Worm (Caenorhabditis elegans) whole organism, early embryonic: ENCODE data around the gene cyp-33B1.

Source experiments
- B0310.2 ChIP-seq: sonication (generic microtip); optimal IDR thresholded peaks from 2 replicates; lab custom pipeline; 2016; ENCODE audit warnings: mild to moderate bottlenecking, missing genetic modification characterization, missing compliant biosample characterization
- F13C5.2 ChIP-seq: sonication (generic microtip); optimal IDR thresholded peaks from 2 replicates; lab custom pipeline; 2017; ENCODE audit warnings: mild to moderate bottlenecking, missing genetic modification characterization, inconsistent platforms, missing compliant biosample characterization
- aly-1 ChIP-seq: sonication (generic microtip); optimal IDR thresholded peaks from 2 replicates; lab custom pipeline; 2016; ENCODE audit warnings: missing genetic modification characterization, missing compliant biosample characterization
- ama-1 ChIP-seq: fragments of 150-350 bp; optimal IDR thresholded peaks from 2 replicates; lab custom pipeline; 2014
- ceh-13 ChIP-seq: fragments of 200-800 bp; sonication (Bioruptor generic); optimal IDR thresholded peaks from 2 replicates; lab custom pipeline; 2018; ENCODE audit warnings: mild to moderate bottlenecking, missing genetic modification characterization, missing compliant biosample characterization
- ceh-36 ChIP-seq: sonication (generic microtip); optimal IDR thresholded peaks from 2 replicates; lab custom pipeline; 2016; ENCODE audit warnings: missing genetic modification characterization, inconsistent platforms, missing compliant biosample characterization
- ets-7 ChIP-seq: sonication (generic microtip); optimal IDR thresholded peaks from 2 replicates; lab custom pipeline; 2016; ENCODE audit warnings: missing genotype, missing genetic modification characterization, missing compliant biosample characterization
- flt-1 ChIP-seq: fragments of 200-800 bp; sonication (Bioruptor generic); IDR thresholded peaks from 2 replicates; pipeline ENCODE4 v1.3.6; 2022; ENCODE audit warnings: missing genetic modification characterization, missing compliant biosample characterization
- hmbx-1 ChIP-seq: sonication (generic microtip); optimal IDR thresholded peaks from 2 replicates; lab custom pipeline; 2016; ENCODE audit warnings: mild to moderate bottlenecking, missing genetic modification characterization, missing compliant biosample characterization
- hmg-4 ChIP-seq: fragments of 200-800 bp; sonication (Bioruptor generic); optimal IDR thresholded peaks from 2 replicates; lab custom pipeline; 2018; ENCODE audit warnings: mild to moderate bottlenecking, missing genetic modification characterization, missing compliant biosample characterization
- hnd-1 ChIP-seq: sonication (generic microtip); optimal IDR thresholded peaks from 2 replicates; lab custom pipeline; 2016; ENCODE audit warnings: missing genetic modification characterization, missing compliant biosample characterization
- pes-1 ChIP-seq: fragments of 200-800 bp; sonication (Bioruptor generic); IDR thresholded peaks from 2 replicates; pipeline ENCODE4 v1.3.6; 2022; ENCODE audit warnings: missing genetic modification reagents, missing genetic modification characterization, missing compliant biosample characterization
- scrt-1 ChIP-seq: fragments of 200-800 bp; sonication (Bioruptor generic); IDR thresholded peaks from 2 replicates; pipeline ENCODE4 v1.3.6; 2022; ENCODE audit warnings: missing genetic modification characterization, missing compliant biosample characterization
- sea-1 ChIP-seq: fragments of 200-800 bp; sonication (Bioruptor generic); conservative IDR thresholded peaks from 2 replicates; pipeline ENCODE4 v1.3.6; 2022; ENCODE audit warnings: missing genetic modification characterization, missing compliant biosample characterization
- tbx-11 ChIP-seq: fragments of 200-800 bp; sonication (Bioruptor generic); IDR thresholded peaks from 2 replicates; pipeline ENCODE4 v1.3.6; 2022; ENCODE audit warnings: missing genetic modification characterization, missing compliant biosample characterization
- tbx-37 ChIP-seq: fragments of 200-800 bp; sonication (Bioruptor generic); conservative IDR thresholded peaks from 2 replicates; pipeline ENCODE4 v1.3.6; 2022; ENCODE audit warnings: missing genetic modification reagents, missing genetic modification characterization, missing compliant biosample characterization
- tra-4 ChIP-seq: sonication (generic microtip); optimal IDR thresholded peaks from 2 replicates; lab custom pipeline; 2017; ENCODE audit warnings: missing genetic modification characterization, missing compliant biosample characterization

Gene cyp-33B1

DNA sequence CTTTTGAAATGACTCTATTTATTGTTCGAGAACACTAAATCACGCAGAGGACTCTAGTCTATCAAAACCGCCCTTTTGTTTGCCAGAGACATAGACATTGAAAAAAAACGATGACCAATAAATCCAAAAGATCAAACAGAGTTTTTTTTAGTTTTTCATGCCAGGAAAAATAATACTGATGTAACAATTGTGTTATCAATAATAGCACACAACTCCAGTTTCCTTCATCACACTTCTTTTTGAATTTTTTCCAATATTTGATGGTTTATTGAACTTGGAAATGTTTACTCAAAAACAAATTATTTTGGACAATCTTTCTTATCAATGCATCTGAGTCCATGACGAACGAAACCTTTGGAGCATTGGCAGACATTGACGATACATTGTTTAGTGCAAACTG lies 12.8 kb downstream of the cyp-33B1 start, which contains the start of gene C25E10.8:
TSS of gene C25E10.8 (minus strand) at position 101 of the 400 bp plus-strand sequence.
- TF ChIP-seq aly-1 (no peak), scrt-1 (GFP tag; lab: Robert Waterston, UW) (no peak), hnd-1 (no peak), pes-1 (GFP tag; lab: Robert Waterston, UW) (no peak), flt-1 (GFP tag; lab: Robert Waterston, UW) (no peak), sea-1 (GFP tag; lab: Robert Waterston, UW) (no peak), hmbx-1 (tag; lab: Kevin White, UChicago) (no peak), tbx-37 (GFP tag; lab: Robert Waterston, UW) (no peak), ama-1 (no peak)

DNA sequence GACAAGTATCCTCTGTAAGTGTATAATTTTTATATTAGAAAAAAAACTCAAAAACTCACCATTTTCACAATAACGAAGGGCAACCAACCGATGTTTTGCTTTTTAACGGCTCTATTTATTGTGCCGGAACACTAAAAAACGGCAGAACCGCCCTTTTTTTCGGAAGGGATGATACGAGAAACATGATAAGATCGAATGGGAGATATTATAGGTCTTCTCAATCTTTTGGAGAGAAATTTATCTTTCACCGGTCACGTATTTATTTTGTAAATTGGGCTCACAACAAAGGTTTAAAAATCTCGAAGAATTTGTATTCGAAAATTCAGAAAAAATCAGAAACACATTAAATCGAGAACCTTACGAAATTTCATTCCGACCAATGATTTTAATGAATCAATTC lies 13.6 kb downstream of the cyp-33B1 start, which contains the start of gene swm-1:
TSS of gene swm-1 (minus strand) at position 101 of the 400 bp plus-strand sequence.
- no peak for TF ChIP-seq ceh-36 (tag; lab: Kevin White, UChicago)
- no peak for TF ChIP-seq scrt-1 (GFP tag; lab: Robert Waterston, UW)
- no peak for TF ChIP-seq pes-1 (GFP tag; lab: Robert Waterston, UW)
- TF ChIP-seq sea-1 (GFP tag; lab: Robert Waterston, UW) = no peak
- TF ChIP-seq tbx-37 (GFP tag; lab: Robert Waterston, UW) = no peak
- no peak for TF ChIP-seq ceh-13 (GFP tag; lab: Kevin White, UChicago)
- no peak for TF ChIP-seq F13C5.2 (tag; lab: Kevin White, UChicago)
- no peak for TF ChIP-seq ets-7
- no peak for TF ChIP-seq tbx-11 (GFP tag; lab: Robert Waterston, UW)

DNA sequence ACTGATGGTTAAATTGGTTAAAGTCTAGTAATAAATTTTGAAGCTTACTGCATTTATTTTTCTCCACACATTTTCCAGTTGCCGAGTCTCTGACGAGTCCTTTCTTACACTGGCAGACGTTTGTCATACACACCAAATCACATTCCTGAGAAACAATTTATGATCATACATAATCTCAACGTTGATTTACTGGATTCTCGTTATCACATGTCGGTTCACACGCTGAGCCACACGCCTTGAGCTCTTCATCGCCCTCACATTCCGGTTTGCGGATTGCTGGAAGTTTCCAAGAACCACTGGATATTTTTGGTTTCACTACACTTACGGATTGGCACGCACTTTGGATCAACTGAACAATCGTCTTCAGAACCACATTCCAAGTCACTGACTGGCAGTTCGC lies 14.5 kb downstream of the cyp-33B1 start:
- no peak for TF ChIP-seq pes-1 (GFP tag; lab: Robert Waterston, UW)
- no peak for TF ChIP-seq sea-1 (GFP tag; lab: Robert Waterston, UW)
- TF ChIP-seq ets-7 = no peak

DNA sequence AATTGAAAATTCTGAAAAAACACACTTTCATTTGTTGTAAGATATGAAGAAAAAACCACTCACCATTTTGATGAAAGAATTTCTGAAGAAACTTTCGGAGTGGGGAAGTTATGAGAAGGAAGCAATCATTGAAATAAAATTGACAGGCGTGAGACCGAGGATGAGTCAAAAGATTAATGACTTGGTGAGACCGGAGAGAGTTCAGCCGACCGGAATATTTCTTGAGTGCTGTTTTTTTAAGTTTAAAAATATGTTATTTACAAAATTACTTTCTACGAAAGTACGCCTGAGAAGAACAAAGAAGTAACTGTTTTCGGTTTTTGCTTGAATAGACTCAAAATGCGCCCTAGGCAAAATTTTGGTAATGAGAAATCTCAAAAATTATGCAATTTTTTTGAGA lies 15.1 kb downstream of the cyp-33B1 start, which contains the start of gene C25E10.10:
TSS of gene C25E10.10 (minus strand) at position 101 of the 400 bp plus-strand sequence.
- no peak for TF ChIP-seq ama-1
- no peak for TF ChIP-seq hmg-4 (GFP tag; lab: Kevin White, UChicago)
- TF ChIP-seq sea-1 (GFP tag; lab: Robert Waterston, UW) = no peak
- TF ChIP-seq ceh-36 (tag; lab: Kevin White, UChicago) = no peak
- no peak for TF ChIP-seq pes-1 (GFP tag; lab: Robert Waterston, UW)
- TF ChIP-seq tbx-11 (GFP tag; lab: Robert Waterston, UW) = no peak
- TF ChIP-seq F13C5.2 (tag; lab: Kevin White, UChicago) = no peak

DNA sequence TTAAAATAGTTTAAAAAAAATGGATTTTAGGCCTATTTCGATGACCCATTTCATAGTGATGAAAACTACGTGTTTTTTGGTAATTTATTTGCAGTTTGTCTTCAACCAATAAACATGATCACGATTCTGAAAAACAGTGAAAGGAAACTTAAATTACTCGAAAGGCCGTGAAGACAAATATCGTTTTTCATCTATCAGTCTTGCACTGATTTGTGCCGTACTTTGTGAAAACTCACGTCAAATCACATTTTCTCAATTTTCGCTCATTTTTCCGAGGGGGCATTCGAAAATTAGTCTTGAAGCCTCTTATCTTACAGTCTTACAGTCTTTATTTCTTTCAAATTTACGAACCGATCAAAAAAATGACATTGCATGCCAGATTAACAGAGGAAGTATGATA lies 17.5 kb downstream of the cyp-33B1 start, which contains the start of gene C25E10.11:
TSS of gene C25E10.11 (minus strand) at position 101 of the 400 bp plus-strand sequence.
- TF ChIP-seq ceh-13 (GFP tag; lab: Kevin White, UChicago) = no peak
- no peak for TF ChIP-seq B0310.2
- TF ChIP-seq hmbx-1 (tag; lab: Kevin White, UChicago) = no peak
- TF ChIP-seq tra-4 (tag; lab: Kevin White, UChicago) = no peak
- TF ChIP-seq tbx-11 (GFP tag; lab: Robert Waterston, UW) = no peak
- TF ChIP-seq ceh-36 (tag; lab: Kevin White, UChicago) = no peak

DNA sequence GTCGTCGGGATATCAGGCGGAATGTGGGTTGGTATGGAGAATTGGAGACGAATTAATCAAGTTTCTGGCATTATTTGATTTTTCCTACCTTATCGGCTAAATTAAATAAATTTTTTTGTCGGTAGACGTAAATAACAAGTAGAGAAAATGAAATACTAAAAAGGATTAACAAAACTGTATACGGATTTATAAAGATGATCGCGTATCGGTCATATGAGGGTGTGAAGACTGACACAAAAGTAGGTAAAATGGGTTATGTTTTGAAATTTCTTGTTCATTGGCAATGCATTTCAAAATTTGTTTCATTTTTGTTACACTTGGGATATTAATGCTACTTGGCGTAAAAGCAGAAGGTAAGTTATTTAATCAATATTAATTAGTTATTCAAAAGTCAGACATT lies 18.3 kb downstream of the cyp-33B1 start, which contains the start of the genes C25E10.16 and C25E10.13:
TSS of gene C25E10.16 (minus strand) at position 101 of the 400 bp plus-strand sequence.
TSS of gene C25E10.13 (plus strand) at position 256 of the 400 bp plus-strand sequence.
- no peak for TF ChIP-seq hnd-1
- no peak for TF ChIP-seq tbx-11 (GFP tag; lab: Robert Waterston, UW)
- TF ChIP-seq hmg-4 (GFP tag; lab: Kevin White, UChicago) = no peak
- no peak for TF ChIP-seq ceh-13 (GFP tag; lab: Kevin White, UChicago)
- no peak for TF ChIP-seq F13C5.2 (tag; lab: Kevin White, UChicago)
- no peak for TF ChIP-seq ets-7
- TF ChIP-seq aly-1 = no peak
- TF ChIP-seq tra-4 (tag; lab: Kevin White, UChicago) = no peak
- no peak for TF ChIP-seq tbx-37 (GFP tag; lab: Robert Waterston, UW)
- no peak for TF ChIP-seq scrt-1 (GFP tag; lab: Robert Waterston, UW)
- TF ChIP-seq flt-1 (GFP tag; lab: Robert Waterston, UW) = no peak
- TF ChIP-seq hmbx-1 (tag; lab: Kevin White, UChicago) = no peak
- TF ChIP-seq B0310.2 = no peak
- no peak for TF ChIP-seq ama-1

DNA sequence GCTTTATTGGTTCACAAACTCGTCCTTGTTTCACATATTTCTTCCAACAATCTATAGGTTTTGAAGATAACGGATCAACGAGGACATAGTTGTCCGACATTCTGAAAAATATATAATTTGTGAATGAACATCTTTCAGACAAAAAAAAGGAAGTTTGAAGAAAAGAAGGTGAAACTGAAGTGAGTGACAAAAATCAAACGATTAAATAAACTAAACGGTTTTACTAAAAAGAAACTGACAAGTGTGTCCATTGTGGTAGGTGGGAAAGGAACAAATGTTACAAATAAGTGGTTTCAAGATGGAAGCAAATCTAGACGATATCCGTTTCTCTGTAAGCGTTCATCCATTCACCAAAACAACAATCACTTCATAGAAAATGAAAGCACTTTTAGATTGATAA lies 21.2 kb downstream of the cyp-33B1 start, which contains the start of gene C25E10.12:
TSS of gene C25E10.12 (minus strand) at position 101 of the 400 bp plus-strand sequence.
- no peak for TF ChIP-seq F13C5.2 (tag; lab: Kevin White, UChicago)
- TF ChIP-seq hmg-4 (GFP tag; lab: Kevin White, UChicago) = no peak
- TF ChIP-seq B0310.2 = no peak
- no peak for TF ChIP-seq tbx-37 (GFP tag; lab: Robert Waterston, UW)
- no peak for TF ChIP-seq flt-1 (GFP tag; lab: Robert Waterston, UW)
- TF ChIP-seq ets-7 = no peak
- no peak for TF ChIP-seq sea-1 (GFP tag; lab: Robert Waterston, UW)
- no peak for TF ChIP-seq ceh-13 (GFP tag; lab: Kevin White, UChicago)
- no peak for TF ChIP-seq hmbx-1 (tag; lab: Kevin White, UChicago)
- TF ChIP-seq aly-1 = no peak
- no peak for TF ChIP-seq hnd-1

DNA sequence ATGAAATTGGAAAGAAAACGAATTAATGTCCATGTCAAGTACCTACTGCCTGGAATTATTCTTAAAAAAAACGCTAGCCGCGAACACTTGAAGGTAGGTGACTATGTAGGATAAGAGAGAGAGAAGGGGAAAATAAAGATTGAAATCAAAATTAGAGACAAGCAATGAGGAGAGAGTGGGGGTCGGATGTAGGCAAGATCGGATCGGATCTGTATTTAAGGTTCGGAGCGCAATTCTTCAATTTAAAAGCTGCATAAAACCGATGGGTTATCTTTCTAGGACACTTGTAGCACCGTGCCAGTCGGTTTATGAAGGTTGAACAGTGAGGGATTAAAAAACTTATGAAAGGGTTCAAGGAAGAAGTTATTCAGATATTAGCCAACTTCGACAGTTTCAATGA lies 22.0 kb downstream of the cyp-33B1 start:
- no peak for TF ChIP-seq ama-1
- no peak for TF ChIP-seq F13C5.2 (tag; lab: Kevin White, UChicago)
- TF ChIP-seq sea-1 (GFP tag; lab: Robert Waterston, UW) = no peak
- TF ChIP-seq pes-1 (GFP tag; lab: Robert Waterston, UW) = no peak
- no peak for TF ChIP-seq hmg-4 (GFP tag; lab: Kevin White, UChicago)
- no peak for TF ChIP-seq B0310.2
- TF ChIP-seq flt-1 (GFP tag; lab: Robert Waterston, UW) = no peak
- TF ChIP-seq ceh-36 (tag; lab: Kevin White, UChicago) = no peak
- no peak for TF ChIP-seq hmbx-1 (tag; lab: Kevin White, UChicago)
- TF ChIP-seq scrt-1 (GFP tag; lab: Robert Waterston, UW) = no peak
- TF ChIP-seq tbx-37 (GFP tag; lab: Robert Waterston, UW) = no peak
- no peak for TF ChIP-seq ets-7
- TF ChIP-seq aly-1 = no peak
- TF ChIP-seq tra-4 (tag; lab: Kevin White, UChicago) = no peak
- no peak for TF ChIP-seq tbx-11 (GFP tag; lab: Robert Waterston, UW)
